Worm (Caenorhabditis elegans) whole organism, late embryonic: ENCODE measurements around the gene T22B3.3.

Experiments used
- C38D4.7 ChIP-seq: fragments of 200-800 bp; sonication (Bioruptor generic); optimal IDR thresholded peaks from 2 replicates; lab custom pipeline; 2018; ENCODE audit warnings: mild to moderate bottlenecking, missing genetic modification characterization, moderate library complexity, missing compliant biosample characterization
- F13H6.1 ChIP-seq: sonication (generic microtip); optimal IDR thresholded peaks from 2 replicates; lab custom pipeline; 2016; ENCODE audit warnings: missing genetic modification characterization, missing compliant biosample characterization
- K09A11.1 ChIP-seq: sonication (generic microtip); optimal IDR thresholded peaks from 2 replicates; lab custom pipeline; 2017; ENCODE audit warnings: antibody characterized with exemption, mild to moderate bottlenecking, missing genetic modification characterization, missing compliant biosample characterization; ENCODE audit not compliant: insufficient read depth
- Y22D7AL.16 ChIP-seq: sonication (generic microtip); optimal IDR thresholded peaks from 2 replicates; lab custom pipeline; 2016; ENCODE audit warnings: missing genetic modification characterization, missing compliant biosample characterization
- ama-1 ChIP-seq: fragments of 150-350 bp; optimal IDR thresholded peaks from 2 replicates; lab custom pipeline; 2014
- ceh-18 ChIP-seq: sonication (generic microtip); optimal IDR thresholded peaks from 2 replicates; lab custom pipeline; 2016; ENCODE audit warnings: missing genetic modification characterization, missing compliant biosample characterization
- ceh-22 ChIP-seq: sonication (generic microtip); optimal IDR thresholded peaks from 2 replicates; lab custom pipeline; 2017; ENCODE audit warnings: missing biosample characterization, missing genetic modification characterization
- ceh-48 ChIP-seq: sonication (generic microtip); optimal IDR thresholded peaks from 2 replicates; lab custom pipeline; 2016; ENCODE audit warnings: missing genetic modification characterization, inconsistent platforms, missing compliant biosample characterization
- che-1 ChIP-seq: sonication (generic microtip); optimal IDR thresholded peaks from 2 replicates; lab custom pipeline; 2016; ENCODE audit warnings: mild to moderate bottlenecking, missing genetic modification characterization, missing compliant biosample characterization
- dmd-4 ChIP-seq: sonication (generic microtip); optimal IDR thresholded peaks from 2 replicates; lab custom pipeline; 2016; ENCODE audit warnings: borderline replicate concordance, missing genetic modification characterization, missing compliant biosample characterization
- elt-2 ChIP-seq: sonication (generic microtip); optimal IDR thresholded peaks from 2 replicates; lab custom pipeline; 2016; ENCODE audit warnings: missing genetic modification reagents, missing genetic modification characterization, missing compliant biosample characterization
- ets-4 ChIP-seq: sonication (generic microtip); optimal IDR thresholded peaks from 2 replicates; lab custom pipeline; 2016; ENCODE audit warnings: missing genetic modification characterization, missing compliant biosample characterization
- eyg-1 ChIP-seq: sonication (generic microtip); optimal IDR thresholded peaks from 2 replicates; lab custom pipeline; 2016; ENCODE audit warnings: missing genotype, missing genetic modification characterization, missing compliant biosample characterization
- fax-1 ChIP-seq: sonication (generic microtip); optimal IDR thresholded peaks from 2 replicates; lab custom pipeline; 2016; ENCODE audit warnings: missing genotype, missing genetic modification characterization, missing compliant biosample characterization
- gmeb-2 ChIP-seq: sonication (generic microtip); optimal IDR thresholded peaks from 2 replicates; lab custom pipeline; 2016; ENCODE audit warnings: missing genetic modification characterization, inconsistent platforms, missing compliant biosample characterization
- hlh-30 ChIP-seq: sonication (generic microtip); optimal IDR thresholded peaks from 2 replicates; lab custom pipeline; 2017; ENCODE audit warnings: antibody characterized with exemption, missing genetic modification characterization, missing compliant biosample characterization; ENCODE audit not compliant: insufficient read depth
- hlh-8 ChIP-seq: sonication (generic microtip); optimal IDR thresholded peaks from 2 replicates; lab custom pipeline; 2016; ENCODE audit warnings: missing genotype, missing genetic modification characterization, missing compliant biosample characterization
- lim-6 ChIP-seq: sonication (generic microtip); optimal IDR thresholded peaks from 2 replicates; lab custom pipeline; 2016; ENCODE audit warnings: missing genetic modification characterization, missing compliant biosample characterization
- lin-11 ChIP-seq: fragments of 200-800 bp; sonication (Bioruptor generic); optimal IDR thresholded peaks from 2 replicates; lab custom pipeline; 2018; ENCODE audit warnings: mild to moderate bottlenecking, missing genetic modification characterization, missing compliant biosample characterization
- mec-3 ChIP-seq: sonication (generic microtip); optimal IDR thresholded peaks from 2 replicates; lab custom pipeline; 2016; ENCODE audit warnings: borderline replicate concordance, missing genetic modification characterization, missing compliant biosample characterization
- nfya-1 ChIP-seq: sonication (generic microtip); optimal IDR thresholded peaks from 2 replicates; lab custom pipeline; 2017; ENCODE audit warnings: missing genetic modification characterization, mild to moderate bottlenecking, missing compliant biosample characterization, antibody characterized with exemption, moderate library complexity
- nhr-11 ChIP-seq: fragments of 150-350 bp; optimal IDR thresholded peaks from 2 replicates; lab custom pipeline; 2014; ENCODE audit warnings: missing biosample characterization, missing genetic modification characterization
- nhr-232 ChIP-seq: sonication (generic microtip); optimal IDR thresholded peaks from 2 replicates; lab custom pipeline; 2016; ENCODE audit warnings: missing genetic modification characterization, missing compliant biosample characterization
- npax-4 ChIP-seq: sonication (generic microtip); optimal IDR thresholded peaks from 2 replicates; lab custom pipeline; 2016; ENCODE audit warnings: missing genetic modification characterization, missing compliant biosample characterization
- odd-2 ChIP-seq: sonication (generic microtip); optimal IDR thresholded peaks from 2 replicates; lab custom pipeline; 2017; ENCODE audit warnings: antibody characterized with exemption, mild to moderate bottlenecking, missing genetic modification characterization, missing compliant biosample characterization
- pax-1 ChIP-seq: fragments of 150-350 bp; optimal IDR thresholded peaks from 2 replicates; lab custom pipeline; 2014; ENCODE audit warnings: missing biosample characterization, missing genetic modification characterization
- pha-4 ChIP-seq: fragments of 150-350 bp; optimal IDR thresholded peaks from 2 replicates; lab custom pipeline; 2018; ENCODE audit warnings: missing biosample characterization, missing genetic modification reagents, missing genetic modification characterization
- pros-1 ChIP-seq: fragments of 150-350 bp; optimal IDR thresholded peaks from 2 replicates; lab custom pipeline; 2014; ENCODE audit warnings: missing biosample characterization, missing genetic modification reagents, missing genetic modification characterization
- rnt-1 ChIP-seq: sonication (generic microtip); optimal IDR thresholded peaks from 2 replicates; lab custom pipeline; 2016; ENCODE audit warnings: missing genetic modification characterization, missing compliant biosample characterization
- sdc-2 ChIP-seq: sonication (generic microtip); optimal IDR thresholded peaks from 2 replicates; lab custom pipeline; 2016; ENCODE audit warnings: missing genotype, missing genetic modification characterization, missing compliant biosample characterization
- sox-4 ChIP-seq: sonication (generic microtip); optimal IDR thresholded peaks from 2 replicates; lab custom pipeline; 2017; ENCODE audit warnings: mild to moderate bottlenecking, missing genetic modification characterization, inconsistent platforms, missing compliant biosample characterization
- ttx-3 ChIP-seq: sonication (generic microtip); optimal IDR thresholded peaks from 2 replicates; lab custom pipeline; 2016; ENCODE audit warnings: missing genetic modification reagents, missing genetic modification characterization, missing compliant biosample characterization
- unc-42 ChIP-seq: sonication (generic microtip); optimal IDR thresholded peaks from 2 replicates; lab custom pipeline; 2016; ENCODE audit warnings: missing genotype, missing genetic modification characterization, missing compliant biosample characterization
- unc-55 ChIP-seq: sonication (generic microtip); optimal IDR thresholded peaks from 2 replicates; lab custom pipeline; 2017; ENCODE audit warnings: missing biosample characterization, missing genetic modification reagents, missing genetic modification characterization
- ztf-16 ChIP-seq: sonication (generic microtip); optimal IDR thresholded peaks from 2 replicates; lab custom pipeline; 2017; ENCODE audit warnings: missing genetic modification characterization, missing compliant biosample characterization

Gene T22B3.3

ce11 chrIV:11714739-11715138 lies 11.2 kb upstream of the T22B3.3 start, which contains the start of gene magi-1:
Gene magi-1, plus strand, starts transcription at chrIV:11715039.
- TF ChIP-seq fax-1 (tag; lab: Kevin White, UChicago) (no peak), unc-42 (tag; lab: Kevin White, UChicago) (no peak)

DNA sequence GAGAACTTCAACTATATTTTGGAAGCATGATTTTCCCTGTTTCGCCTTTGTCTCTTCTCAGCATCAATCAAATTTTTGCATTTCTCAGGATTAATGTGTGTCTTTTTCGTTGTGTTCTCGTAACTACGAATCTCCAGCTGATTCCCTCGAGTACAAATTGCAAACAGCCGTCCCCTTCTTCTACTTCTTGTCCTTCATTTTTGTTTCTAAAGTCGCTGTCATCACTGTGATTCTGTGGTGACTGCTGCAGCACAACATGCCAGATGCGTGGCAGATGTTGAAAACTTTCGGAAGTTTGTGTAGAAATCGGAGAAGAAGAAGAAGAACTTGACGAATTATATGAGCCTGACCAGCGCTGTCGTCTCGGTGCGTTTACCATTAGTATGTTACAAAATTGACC lies 9.7 kb upstream of the T22B3.3 start:
- TF ChIP-seq hlh-8 (tag; lab: Kevin White, UChicago): peak; percentile 91
- TF ChIP-seq odd-2 (tag; lab: Kevin White, UChicago): no peak

- peak; percentile 2 for TF ChIP-seq rnt-1
- peak; percentile 98 for TF ChIP-seq unc-55
- peak; percentile 65 for TF ChIP-seq ceh-18 (tag; lab: Kevin White, UChicago)
- TF ChIP-seq nfya-1 (tag; lab: Kevin White, UChicago): peak; percentile 30
- no peak for TF ChIP-seq ets-4 (tag; lab: Kevin White, UChicago)
Observed at ce11 chrIV:11710331-11710730, 6.7 kb upstream of the T22B3.3 start.

DNA sequence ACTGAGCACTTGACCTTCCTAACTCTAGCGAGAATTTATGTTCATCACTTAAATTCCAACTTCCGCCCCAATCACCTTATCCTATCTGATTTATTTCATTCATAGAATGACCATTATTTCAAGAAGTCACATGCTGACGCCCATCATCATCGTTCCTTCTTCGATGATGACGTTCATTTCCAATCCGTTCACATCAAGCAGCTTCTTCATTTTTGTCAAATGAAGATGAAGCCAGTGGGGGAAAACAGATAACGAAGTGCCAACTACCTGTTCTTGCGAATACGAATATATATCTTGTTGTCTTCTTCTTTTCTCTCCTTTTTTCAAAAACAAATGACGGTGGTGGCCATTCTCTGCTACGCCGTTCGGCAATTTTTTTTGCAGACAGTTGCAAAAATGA lies 1.7 kb downstream of the T22B3.3 start:
- no peak for TF ChIP-seq nhr-232 (tag; lab: Kevin White, UChicago)
- no peak for TF ChIP-seq nhr-11 (tag; lab: Kevin White, UChicago)
- no peak for TF ChIP-seq pax-1 (tag; lab: Kevin White, UChicago)
- TF ChIP-seq pha-4: no peak
- no peak for TF ChIP-seq ceh-48 (tag; lab: Kevin White, UChicago)
- TF ChIP-seq C38D4.7 (GFP tag; lab: Kevin White, UChicago): no peak
- TF ChIP-seq lim-6 (tag; lab: Kevin White, UChicago): no peak
- TF ChIP-seq ttx-3 (tag; lab: Kevin White, UChicago): no peak
- TF ChIP-seq eyg-1: no peak
- TF ChIP-seq hlh-30 (tag; lab: Kevin White, UChicago): no peak
- TF ChIP-seq lin-11 (tag; lab: Kevin White, UChicago): no peak

- TF ChIP-seq dmd-4 (tag; lab: Kevin White, UChicago): no peak
- no peak for TF ChIP-seq elt-2 (tag; lab: Kevin White, UChicago)
- no peak for TF ChIP-seq hlh-30 (tag; lab: Kevin White, UChicago)
- no peak for TF ChIP-seq gmeb-2
- no peak for TF ChIP-seq pros-1 (tag; lab: Kevin White, UChicago)
- no peak for TF ChIP-seq npax-4 (tag; lab: Kevin White, UChicago)
Observed at ce11 chrIV:11700752-11701151, 2.8 kb downstream of the T22B3.3 start, which contains the start of gene dpy-20. Gene dpy-20, minus strand, starts transcription at chrIV:11700852.

- no peak for TF ChIP-seq mec-3
- no peak for TF ChIP-seq unc-42 (tag; lab: Kevin White, UChicago)
- TF ChIP-seq che-1 (tag; lab: Kevin White, UChicago): no peak
- no peak for TF ChIP-seq ztf-16 (tag; lab: Kevin White, UChicago)
- no peak for TF ChIP-seq fax-1 (tag; lab: Kevin White, UChicago)
- TF ChIP-seq F13H6.1 (tag; lab: Kevin White, UChicago): no peak
- no peak for TF ChIP-seq nhr-232 (tag; lab: Kevin White, UChicago)
- no peak for TF ChIP-seq sox-4 (tag; lab: Kevin White, UChicago)
- no peak for TF ChIP-seq gmeb-2
- no peak for TF ChIP-seq K09A11.1 (tag; lab: Kevin White, UChicago)
- no peak for TF ChIP-seq ama-1 (lab: Kevin White, UChicago)
- TF ChIP-seq rnt-1: no peak
- no peak for TF ChIP-seq npax-4 (tag; lab: Kevin White, UChicago)
- TF ChIP-seq nhr-11 (tag; lab: Kevin White, UChicago): no peak
- no peak for TF ChIP-seq Y22D7AL.16 (tag; lab: Kevin White, UChicago)
- TF ChIP-seq ceh-22: no peak
- TF ChIP-seq lin-11 (tag; lab: Kevin White, UChicago): no peak
- TF ChIP-seq sdc-2 (tag; lab: Kevin White, UChicago): no peak
- TF ChIP-seq pha-4: no peak
Observed at ce11 chrIV:11700100-11700499, 3.5 kb downstream of the T22B3.3 start.
